Worm (Caenorhabditis elegans) whole organism, early embryonic: ENCODE data around the gene T07C12.10.

Experiments used
- B0310.2 ChIP-seq: sonication (generic microtip); optimal IDR thresholded peaks from 2 replicates; lab custom pipeline; 2016; ENCODE audit warnings: mild to moderate bottlenecking, missing genetic modification characterization, missing compliant biosample characterization
- F13C5.2 ChIP-seq: sonication (generic microtip); optimal IDR thresholded peaks from 2 replicates; lab custom pipeline; 2017; ENCODE audit warnings: mild to moderate bottlenecking, missing genetic modification characterization, inconsistent platforms, missing compliant biosample characterization
- aly-1 ChIP-seq: sonication (generic microtip); optimal IDR thresholded peaks from 2 replicates; lab custom pipeline; 2016; ENCODE audit warnings: missing genetic modification characterization, missing compliant biosample characterization
- ama-1 ChIP-seq: fragments of 150-350 bp; optimal IDR thresholded peaks from 2 replicates; lab custom pipeline; 2014
- ceh-13 ChIP-seq: fragments of 200-800 bp; sonication (Bioruptor generic); optimal IDR thresholded peaks from 2 replicates; lab custom pipeline; 2018; ENCODE audit warnings: mild to moderate bottlenecking, missing genetic modification characterization, missing compliant biosample characterization
- ceh-36 ChIP-seq: sonication (generic microtip); optimal IDR thresholded peaks from 2 replicates; lab custom pipeline; 2016; ENCODE audit warnings: missing genetic modification characterization, inconsistent platforms, missing compliant biosample characterization
- flt-1 ChIP-seq: fragments of 200-800 bp; sonication (Bioruptor generic); IDR thresholded peaks from 2 replicates; pipeline ENCODE4 v1.3.6; 2022; ENCODE audit warnings: missing genetic modification characterization, missing compliant biosample characterization
- hmg-4 ChIP-seq: fragments of 200-800 bp; sonication (Bioruptor generic); optimal IDR thresholded peaks from 2 replicates; lab custom pipeline; 2018; ENCODE audit warnings: mild to moderate bottlenecking, missing genetic modification characterization, missing compliant biosample characterization
- hnd-1 ChIP-seq: sonication (generic microtip); optimal IDR thresholded peaks from 2 replicates; lab custom pipeline; 2016; ENCODE audit warnings: missing genetic modification characterization, missing compliant biosample characterization
- scrt-1 ChIP-seq: fragments of 200-800 bp; sonication (Bioruptor generic); IDR thresholded peaks from 2 replicates; pipeline ENCODE4 v1.3.6; 2022; ENCODE audit warnings: missing genetic modification characterization, missing compliant biosample characterization
- sea-1 ChIP-seq: fragments of 200-800 bp; sonication (Bioruptor generic); conservative IDR thresholded peaks from 2 replicates; pipeline ENCODE4 v1.3.6; 2022; ENCODE audit warnings: missing genetic modification characterization, missing compliant biosample characterization
- tra-4 ChIP-seq: sonication (generic microtip); optimal IDR thresholded peaks from 2 replicates; lab custom pipeline; 2017; ENCODE audit warnings: missing genetic modification characterization, missing compliant biosample characterization

DNA sequence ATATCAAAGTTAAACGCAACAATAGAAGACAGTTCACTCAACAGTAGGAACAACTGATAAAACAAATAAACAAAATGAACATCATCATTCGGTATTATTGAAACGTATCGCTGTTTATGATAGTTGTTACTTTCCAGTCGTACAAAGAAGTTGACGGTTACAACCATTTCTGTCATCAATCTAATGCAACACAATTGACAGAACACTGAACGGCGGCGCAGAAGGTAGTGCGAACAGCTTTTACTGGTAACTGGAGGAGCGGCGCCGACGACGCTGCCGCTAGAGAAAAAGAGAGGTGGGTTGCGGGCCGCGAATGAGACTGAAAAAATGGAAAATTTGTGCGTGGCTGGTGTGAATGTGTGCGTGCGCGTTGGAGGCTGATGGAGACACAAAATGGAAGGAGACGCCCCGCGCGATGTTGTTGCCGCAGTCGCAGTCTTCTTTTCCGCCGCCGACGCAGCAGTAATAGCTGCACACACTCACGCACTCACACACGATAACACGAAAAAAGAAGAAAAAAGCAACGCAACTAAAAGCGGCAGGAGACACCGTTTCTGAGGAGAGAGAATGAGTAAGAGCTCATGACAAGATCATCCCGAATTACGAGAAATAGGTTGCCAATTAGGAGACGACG is 4.0 kb upstream of the T07C12.10 start:
- TF ChIP-seq B0310.2 (tag; lab: Kevin White, UChicago) (no peak), hmg-4 (GFP tag; lab: Kevin White, UChicago) (peak; percentile 31), ama-1 (lab: Kevin White, UChicago) (no peak), ceh-13 (GFP tag; lab: Kevin White, UChicago) (no peak), aly-1 (tag; lab: Kevin White, UChicago) (no peak), sea-1 (GFP tag; lab: Robert Waterston, UW) (no peak), hnd-1 (tag; lab: Kevin White, UChicago) (no peak), scrt-1 (GFP tag; lab: Robert Waterston, UW) (no peak), tra-4 (no peak), flt-1 (no peak), F13C5.2 (tag; lab: Kevin White, UChicago) (no peak), ceh-36 (tag; lab: Kevin White, UChicago) (no peak)
